Fruit fly (Drosophila melanogaster) whole organism, prepupa: ENCODE measurements around the gene CG5966.

Source experiments
- CG11294 ChIP-seq: fragments of 200-800 bp; sonication (Bioruptor generic); IDR thresholded peaks from 2 replicates; pipeline ENCODE4 v1.3.6; 2022; ENCODE audit warnings: missing biosample characterization, missing genetic modification characterization
- CG3919 ChIP-seq: fragments of 200-800 bp; sonication (Bioruptor generic); optimal IDR thresholded peaks from 3 replicates; lab custom pipeline; 2016; ENCODE audit warnings: missing biosample characterization, missing genetic modification characterization
- CG6854 ChIP-seq: fragments of 200-800 bp; sonication (Bioruptor generic); optimal IDR thresholded peaks from 2 replicates; lab custom pipeline; 2017; ENCODE audit warnings: missing biosample characterization, mild to moderate bottlenecking, missing genetic modification characterization
- Eip75B ChIP-seq: fragments of 200-800 bp; sonication (Bioruptor generic); optimal IDR thresholded peaks from 3 replicates; lab custom pipeline; 2016; ENCODE audit warnings: missing biosample characterization, missing genetic modification characterization
- Eip78C ChIP-seq: fragments of 200-800 bp; sonication (Bioruptor generic); peaks from one replicate; lab custom pipeline; 2016; ENCODE audit warnings: missing biosample characterization, missing genetic modification characterization
- Ets21C ChIP-seq: fragments of 200-800 bp; sonication (Bioruptor generic); optimal IDR thresholded peaks from 3 replicates; lab custom pipeline; 2016; ENCODE audit warnings: missing biosample characterization, missing genetic modification characterization
- Hr38 ChIP-seq: sonication (Bioruptor generic); optimal IDR thresholded peaks from 2 replicates; lab custom pipeline; 2016; ENCODE audit warnings: missing biosample characterization, missing genetic modification characterization
- Lpt ChIP-seq: fragments of 200-800 bp; sonication (Bioruptor generic); optimal IDR thresholded peaks from 3 replicates; lab custom pipeline; 2016; ENCODE audit warnings: missing biosample characterization, missing genetic modification characterization
- Sox102F ChIP-seq: fragments of 200-800 bp; sonication (Bioruptor generic); optimal IDR thresholded peaks from 2 replicates; lab custom pipeline; 2016; ENCODE audit warnings: missing biosample characterization, mild to moderate bottlenecking, missing genetic modification characterization
- cyc ChIP-seq: fragments of 200-800 bp; sonication (Bioruptor generic); optimal IDR thresholded peaks from 3 replicates; lab custom pipeline; 2016; ENCODE audit warnings: missing biosample characterization, missing genetic modification characterization
- dac ChIP-seq: fragments of 200-800 bp; sonication (Bioruptor generic); optimal IDR thresholded peaks from 2 replicates; lab custom pipeline; 2017; ENCODE audit warnings: missing biosample characterization, mild to moderate bottlenecking, missing genetic modification characterization
- dsx ChIP-seq: fragments of 200-800 bp; optimal IDR thresholded peaks from 3 replicates; lab custom pipeline; 2019; ENCODE audit warnings: missing biosample characterization, mild to moderate bottlenecking, missing genetic modification characterization, moderate library complexity; ENCODE audit not compliant: poor library complexity, severe bottlenecking
- eg ChIP-seq: fragments of 200-800 bp; sonication (Bioruptor generic); IDR thresholded peaks from 3 replicates; pipeline ENCODE4 v1.3.6; 2022; ENCODE audit warnings: missing biosample characterization, missing genetic modification characterization

DNA sequence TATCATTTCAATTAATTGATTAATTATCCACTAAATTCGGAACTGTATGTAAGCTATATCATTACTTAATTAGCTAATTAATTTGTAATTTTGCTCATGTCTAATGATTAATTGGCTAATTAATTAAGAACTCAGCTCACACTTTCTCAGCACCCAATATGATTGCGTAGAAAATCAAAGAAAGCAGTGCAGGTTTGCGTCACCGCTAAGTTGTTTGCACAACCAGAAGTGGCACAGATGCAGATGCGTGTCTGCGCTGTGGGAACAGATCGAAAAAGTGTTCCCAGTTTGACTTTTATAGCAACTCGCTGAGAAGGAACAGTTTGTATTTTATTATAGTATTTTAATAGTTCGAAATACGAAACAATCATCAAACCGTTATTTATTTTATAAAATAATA is 3.5 kb downstream of the CG5966 start:
- TF ChIP-seq eg (GFP tag; lab: Robert Waterston, UW): no peak
- TF ChIP-seq CG11294 (GFP tag; lab: Robert Waterston, UW): no peak
- no peak for TF ChIP-seq Hr38 (GFP tag; lab: Kevin White, UChicago)
- no peak for TF ChIP-seq Sox102F (GFP tag; lab: Kevin White, UChicago)
- TF ChIP-seq CG6854 (GFP tag; lab: Kevin White, UChicago): no peak
- TF ChIP-seq dac (GFP tag; lab: Kevin White, UChicago): no peak
- no peak for TF ChIP-seq dsx
- TF ChIP-seq Lpt (GFP tag; lab: Kevin White, UChicago): no peak
- TF ChIP-seq Ets21C: no peak
- TF ChIP-seq cyc (GFP tag; lab: Kevin White, UChicago): no peak
- no peak for TF ChIP-seq CG3919 (GFP tag; lab: Kevin White, UChicago)
- TF ChIP-seq Eip75B: no peak
- peak; percentile 37 for TF ChIP-seq Eip78C (GFP tag; lab: Kevin White, UChicago)
